Fruit fly (Drosophila melanogaster) whole organism, wandering third instar larva: Measurements from ENCODE around the gene CG31205.

Experiments used
- Abd-B ChIP-seq: fragments of >200 bp; optimal IDR thresholded peaks from 2 replicates; lab custom pipeline; 2017; ENCODE audit warnings: missing biosample characterization, missing genetic modification characterization
- CG32264 ChIP-seq: fragments of 200-800 bp; sonication (Bioruptor generic); optimal IDR thresholded peaks from 2 replicates; lab custom pipeline; 2016; ENCODE audit warnings: missing biosample characterization, missing genetic modification characterization
- CG9705 ChIP-seq: fragments of 200-800 bp; sonication (Bioruptor generic); optimal IDR thresholded peaks from 2 replicates; lab custom pipeline; 2018; ENCODE audit warnings: missing biosample characterization, mild to moderate bottlenecking, missing genetic modification characterization
- CrebA ChIP-seq: fragments of 200-800 bp; sonication (Bioruptor generic); optimal IDR thresholded peaks from 2 replicates; lab custom pipeline; 2016; ENCODE audit warnings: missing biosample characterization, mild to moderate bottlenecking, missing genetic modification characterization, borderline replicate concordance
- Dfd ChIP-seq: fragments of >200 bp; optimal IDR thresholded peaks from 2 replicates; lab custom pipeline; 2017; ENCODE audit warnings: missing biosample characterization, missing genetic modification characterization
- Dif ChIP-seq: fragments of 200-275, 200-300 bp; sonication (Bioruptor generic); optimal IDR thresholded peaks from 2 replicates; lab custom pipeline; 2018; ENCODE audit warnings: missing biosample characterization, missing genetic modification characterization; ENCODE audit not compliant: partially characterized antibody
- GATAd ChIP-seq: sonication (Bioruptor generic); optimal IDR thresholded peaks from 2 replicates; lab custom pipeline; 2016; ENCODE audit warnings: missing biosample characterization, missing genetic modification characterization
- HLH106 ChIP-seq: fragments of 200-800 bp; optimal IDR thresholded peaks from 3 replicates; lab custom pipeline; 2019; ENCODE audit warnings: missing biosample characterization, mild to moderate bottlenecking, missing genetic modification characterization, moderate library complexity
- Hnf4 ChIP-seq: fragments of 200-800 bp; sonication (Bioruptor generic); optimal IDR thresholded peaks from 2 replicates; lab custom pipeline; 2016; ENCODE audit warnings: missing biosample characterization, mild to moderate bottlenecking, missing genetic modification characterization
- Hr78 ChIP-seq: fragments of >200 bp; optimal IDR thresholded peaks from 2 replicates; lab custom pipeline; 2017; ENCODE audit warnings: missing biosample characterization, missing genetic modification characterization
- Hr83 ChIP-seq: fragments of 200-300 bp; sonication (Bioruptor generic); optimal IDR thresholded peaks from 2 replicates; lab custom pipeline; 2016; ENCODE audit warnings: missing biosample characterization, mild to moderate bottlenecking, missing genetic modification characterization, moderate library complexity; ENCODE audit not compliant: poor library complexity, severe bottlenecking
- Jra ChIP-seq: sonication (Bioruptor generic); optimal IDR thresholded peaks from 2 replicates; lab custom pipeline; 2016; ENCODE audit warnings: missing biosample characterization, missing genetic modification characterization
- Mio ChIP-seq: sonication (Bioruptor generic); optimal IDR thresholded peaks from 2 replicates; lab custom pipeline; 2016; ENCODE audit warnings: missing biosample characterization, missing genetic modification characterization
- Myc ChIP-seq: fragments of >200 bp; optimal IDR thresholded peaks from 2 replicates; lab custom pipeline; 2017
- N ChIP-seq: fragments of >200 bp; optimal IDR thresholded peaks from 2 replicates; lab custom pipeline; 2018; ENCODE audit warnings: missing biosample characterization, missing external identifiers, missing genetic modification characterization
- OdsH ChIP-seq: fragments of 200-800 bp; sonication (Bioruptor generic); optimal IDR thresholded peaks from 2 replicates; lab custom pipeline; 2016; ENCODE audit warnings: missing biosample characterization, mild to moderate bottlenecking, missing genetic modification characterization
- Rel ChIP-seq, 2 experiments: fragments of 200-800 bp; sonication (Bioruptor generic) in 1 of 2; optimal IDR thresholded peaks; 2 replicates in 1 of 2; 3 replicates in 1 of 2; lab custom pipeline; 2016 to 2019; ENCODE audit warnings: mild to moderate bottlenecking in 2 of 2, missing biosample characterization in 2 of 2, missing genetic modification characterization in 2 of 2, moderate library complexity in 1 of 2
- Sp1 ChIP-seq: fragments of 200-800 bp; sonication (Bioruptor generic); optimal IDR thresholded peaks from 3 replicates; lab custom pipeline; 2019; ENCODE audit warnings: missing biosample characterization, mild to moderate bottlenecking, missing genetic modification characterization, moderate library complexity
- Vsx2 ChIP-seq: fragments of 200-300, 225-300 bp; sonication (Bioruptor generic); optimal IDR thresholded peaks from 2 replicates; lab custom pipeline; 2018; ENCODE audit warnings: missing biosample characterization, missing genetic modification characterization; ENCODE audit not compliant: partially characterized antibody
- br ChIP-seq: fragments of 200-800 bp; sonication (Bioruptor generic); optimal IDR thresholded peaks from 2 replicates; lab custom pipeline; 2016; ENCODE audit warnings: missing biosample characterization, missing genetic modification characterization
- brk ChIP-seq: fragments of 200-800 bp; sonication (Bioruptor generic); optimal IDR thresholded peaks from 2 replicates; lab custom pipeline; 2016; ENCODE audit warnings: missing biosample characterization, mild to moderate bottlenecking, missing genetic modification characterization
- dl ChIP-seq, 2 experiments: fragments of 175-275, 200-275 bp in 1 of 2; fragments of 200-275 bp in 1 of 2; sonication (Bioruptor generic); optimal IDR thresholded peaks; lab custom pipeline; 2018; ENCODE audit warnings: mild to moderate bottlenecking in 2 of 2, missing biosample characterization in 2 of 2, missing genetic modification characterization in 2 of 2, moderate library complexity in 2 of 2; ENCODE audit not compliant: partially characterized antibody in 2 of 2, insufficient read depth in 1 of 2
- dmrt93B ChIP-seq: fragments of 200-800 bp; sonication (Bioruptor generic); optimal IDR thresholded peaks from 2 replicates; lab custom pipeline; 2018; ENCODE audit warnings: missing biosample characterization, mild to moderate bottlenecking, missing genetic modification characterization
- dsf ChIP-seq: sonication (Bioruptor generic); optimal IDR thresholded peaks from 2 replicates; lab custom pipeline; 2016; ENCODE audit warnings: missing biosample characterization, missing genetic modification characterization, borderline replicate concordance
- ey ChIP-seq: fragments of 200-800 bp; sonication (Bioruptor generic); optimal IDR thresholded peaks from 2 replicates; lab custom pipeline; 2016; ENCODE audit warnings: missing biosample characterization, missing genetic modification characterization
- foxo ChIP-seq, 2 experiments: fragments of 200-800 bp; sonication (Bioruptor generic); optimal IDR thresholded peaks; 2 replicates in 1 of 2; 3 replicates in 1 of 2; lab custom pipeline; 2016 to 2017; ENCODE audit warnings: missing biosample characterization in 2 of 2, missing genetic modification characterization in 2 of 2
- fru ChIP-seq: fragments of 200-800 bp; sonication (Bioruptor generic); optimal IDR thresholded peaks from 3 replicates; lab custom pipeline; 2016; ENCODE audit warnings: missing biosample characterization, mild to moderate bottlenecking, missing genetic modification characterization
- h ChIP-seq: fragments of 200-800 bp; sonication (Bioruptor generic); optimal IDR thresholded peaks from 3 replicates; lab custom pipeline; 2016; ENCODE audit warnings: missing biosample characterization, mild to moderate bottlenecking, missing genetic modification characterization
- jim ChIP-seq: fragments of 175-275, 200-325 bp; sonication (Bioruptor generic); optimal IDR thresholded peaks from 2 replicates; lab custom pipeline; 2016; ENCODE audit warnings: missing biosample characterization, mild to moderate bottlenecking, missing genetic modification characterization
- lola ChIP-seq: fragments of >200 bp; optimal IDR thresholded peaks from 2 replicates; lab custom pipeline; 2017; ENCODE audit warnings: missing biosample characterization, missing genetic modification characterization
- pan ChIP-seq: fragments of >200 bp; optimal IDR thresholded peaks from 2 replicates; lab custom pipeline; 2017
- psq ChIP-seq: fragments of 200-800 bp; sonication (Bioruptor generic); optimal IDR thresholded peaks from 3 replicates; lab custom pipeline; 2017; ENCODE audit warnings: missing biosample characterization, mild to moderate bottlenecking, missing genetic modification characterization, moderate library complexity
- rgr ChIP-seq: fragments of 200-800 bp; sonication (Bioruptor generic); optimal IDR thresholded peaks from 3 replicates; lab custom pipeline; 2016; ENCODE audit warnings: missing biosample characterization, mild to moderate bottlenecking, missing genetic modification characterization
- sage ChIP-seq: fragments of 200-800 bp; sonication (Bioruptor generic); optimal IDR thresholded peaks from 2 replicates; lab custom pipeline; 2016; ENCODE audit warnings: missing biosample characterization, mild to moderate bottlenecking, missing genetic modification characterization
- sv ChIP-seq: fragments of 200-800 bp; sonication (Bioruptor generic); optimal IDR thresholded peaks from 3 replicates; lab custom pipeline; 2016; ENCODE audit warnings: missing biosample characterization, missing genetic modification characterization
- tai ChIP-seq: sonication (Bioruptor generic); optimal IDR thresholded peaks from 2 replicates; lab custom pipeline; 2016; ENCODE audit warnings: missing biosample characterization, missing genetic modification characterization
- usp ChIP-seq: fragments of >200 bp; optimal IDR thresholded peaks from 2 replicates; lab custom pipeline; 2017; ENCODE audit warnings: missing biosample characterization, missing genetic modification characterization
- woc ChIP-seq: sonication (Bioruptor generic); optimal IDR thresholded peaks from 2 replicates; lab custom pipeline; 2016; ENCODE audit warnings: missing biosample characterization, mild to moderate bottlenecking, missing genetic modification characterization

The CG31205 gene

dm6 chr3R:20764058-20764457, 32.6 kb downstream of the CG31205 start:
- TF ChIP-seq Hr78 (GFP tag; lab: Kevin White, UChicago) (no peak), Jra (GFP tag; lab: Kevin White, UChicago) (no peak), sage (GFP tag; lab: Kevin White, UChicago) (peak; percentile 6), dl (GFP tag; optimal IDR thresholded peaks at IDR 0.05; lab: Kevin White, UChicago; ENCODE audit: insufficient read depth in 1 of 2, partially characterized antibody in 2 of 2) (no peak), CG9705 (no peak), Mio (no peak), psq (peak; percentile 82), Dfd (no peak), brk (no peak), rgr (peak; percentile 58), CrebA (GFP tag; lab: Kevin White, UChicago) (no peak), jim (GFP tag; lab: Kevin White, UChicago) (no peak), HLH106 (tag; lab: Kevin White, UChicago) (peak; percentile 70), OdsH (GFP tag; lab: Kevin White, UChicago) (peak; percentile 52), GATAd (GFP tag; lab: Kevin White, UChicago) (no peak), woc (GFP tag; lab: Kevin White, UChicago) (peak; percentile 57), dsf (GFP tag; lab: Kevin White, UChicago) (no peak), pan (lab: Kevin White, UChicago) (no peak), Abd-B (GFP tag; lab: Kevin White, UChicago) (no peak), h (GFP tag; lab: Kevin White, UChicago) (peak; percentile 60), Hnf4 (GFP tag; lab: Kevin White, UChicago) (peak; percentile 32), N (GFP tag; lab: Kevin White, UChicago) (no peak), dmrt93B (peak; percentile 46), tai (GFP tag; lab: Kevin White, UChicago) (no peak), foxo (GFP tag; optimal IDR thresholded peaks at IDR 0.05; lab: Kevin White, UChicago) (peak in 1 of 2 experiments; percentile 62), lola (GFP tag; lab: Kevin White, UChicago) (no peak), sv (GFP tag; lab: Kevin White, UChicago) (no peak), ey (GFP tag; lab: Kevin White, UChicago) (peak; percentile 63), Myc (lab: Kevin White, UChicago) (no peak), fru (peak; percentile 76), Dif (no peak), Rel (GFP tag; optimal IDR thresholded peaks at IDR 0.05; lab: Kevin White, UChicago) (peak; percentile 66), Rel (tag; optimal IDR thresholded peaks at IDR 0.05; lab: Kevin White, UChicago) (no peak), usp (GFP tag; lab: Kevin White, UChicago) (no peak), br (GFP tag; lab: Kevin White, UChicago) (peak; percentile 42), CG32264 (GFP tag; lab: Kevin White, UChicago) (no peak), Vsx2 (no peak), Hr83 (GFP tag; lab: Kevin White, UChicago) (no peak), Sp1 (peak; percentile 73)

DNA sequence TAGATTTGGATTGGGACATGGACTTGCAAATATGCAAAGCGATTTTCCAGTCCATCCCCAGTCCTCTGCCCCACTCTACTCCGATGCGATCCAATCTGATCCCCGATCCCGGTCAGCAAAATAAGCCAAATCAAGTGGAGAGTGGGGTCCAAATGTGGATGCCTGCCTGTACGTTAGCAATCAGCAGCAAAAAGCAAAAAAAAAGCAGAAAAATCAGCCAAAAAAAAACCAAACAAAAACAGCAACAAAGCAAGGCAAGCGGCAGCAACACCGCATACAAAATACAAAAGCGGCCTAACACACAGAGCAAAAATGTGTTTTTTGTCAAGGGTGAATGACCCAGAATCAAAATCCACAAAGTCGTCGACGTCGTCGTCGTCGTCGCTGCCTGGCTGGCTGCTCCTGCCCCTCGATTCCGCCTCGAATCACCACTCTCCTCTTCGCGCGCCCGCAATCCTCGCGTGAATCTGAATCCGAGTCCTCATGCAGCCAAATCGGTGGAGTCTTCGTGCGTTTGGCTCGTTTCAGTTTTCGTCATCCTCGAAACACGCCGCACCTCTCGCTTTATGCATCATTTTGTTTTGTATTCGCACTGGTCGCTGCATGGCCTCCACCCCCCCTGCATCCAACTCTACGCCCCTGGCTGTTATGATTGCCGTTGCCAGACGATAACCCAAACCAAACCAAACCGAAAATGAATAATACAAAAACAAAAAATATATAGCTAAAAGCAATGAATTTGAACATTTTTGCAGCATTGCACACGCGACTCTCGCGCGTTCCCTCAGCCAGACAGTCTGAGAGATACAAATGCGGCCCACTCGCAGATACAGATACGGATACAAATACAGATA, 34.1 kb downstream of the CG31205 start:
- peak; percentile 70 for TF ChIP-seq Sp1
- no peak for TF ChIP-seq N (GFP tag; lab: Kevin White, UChicago)
- TF ChIP-seq dl (GFP tag; optimal IDR thresholded peaks at IDR 0.05; lab: Kevin White, UChicago; ENCODE audit: insufficient read depth in 1 of 2, partially characterized antibody in 2 of 2), result peak in 1 of 2 experiments; percentile 14
- peak; percentile 94 for TF ChIP-seq Rel (GFP tag; optimal IDR thresholded peaks at IDR 0.05; lab: Kevin White, UChicago)
- peak; percentile 58 for TF ChIP-seq Rel (tag; optimal IDR thresholded peaks at IDR 0.05; lab: Kevin White, UChicago)
- peak; percentile 52 for TF ChIP-seq dmrt93B
- TF ChIP-seq rgr, result peak; percentile 88
- TF ChIP-seq Hr83 (GFP tag; lab: Kevin White, UChicago), result peak; percentile 88
- TF ChIP-seq lola (GFP tag; lab: Kevin White, UChicago), result no peak
- TF ChIP-seq Dif, result peak; percentile 57
- TF ChIP-seq woc (GFP tag; lab: Kevin White, UChicago), result peak; percentile 78
- TF ChIP-seq brk, result peak; percentile 53
- peak; percentile 97 for TF ChIP-seq h (GFP tag; lab: Kevin White, UChicago)
- TF ChIP-seq Jra (GFP tag; lab: Kevin White, UChicago), result peak; percentile 81
- TF ChIP-seq GATAd (GFP tag; lab: Kevin White, UChicago), result no peak
- TF ChIP-seq Myc (lab: Kevin White, UChicago), result no peak
- TF ChIP-seq foxo (GFP tag; optimal IDR thresholded peaks at IDR 0.05; lab: Kevin White, UChicago), result peak; percentile 40 to 91
- peak; percentile 21 for TF ChIP-seq CG9705
- TF ChIP-seq CG32264 (GFP tag; lab: Kevin White, UChicago), result peak; percentile 73
- peak; percentile 50 for TF ChIP-seq Mio
- TF ChIP-seq psq, result peak; percentile 91
- TF ChIP-seq tai (GFP tag; lab: Kevin White, UChicago), result peak; percentile 94
- TF ChIP-seq Hr78 (GFP tag; lab: Kevin White, UChicago), result no peak
- TF ChIP-seq CrebA (GFP tag; lab: Kevin White, UChicago), result peak; percentile 74
- peak; percentile 82 for TF ChIP-seq HLH106 (tag; lab: Kevin White, UChicago)
- TF ChIP-seq pan (lab: Kevin White, UChicago), result no peak
- TF ChIP-seq sage (GFP tag; lab: Kevin White, UChicago), result peak; percentile 50
- peak; percentile 91 for TF ChIP-seq jim (GFP tag; lab: Kevin White, UChicago)
- TF ChIP-seq Abd-B (GFP tag; lab: Kevin White, UChicago), result no peak
- peak; percentile 85 for TF ChIP-seq Hnf4 (GFP tag; lab: Kevin White, UChicago)
- TF ChIP-seq Dfd, result no peak
- peak; percentile 42 for TF ChIP-seq Vsx2
- TF ChIP-seq sv (GFP tag; lab: Kevin White, UChicago), result no peak
- TF ChIP-seq br (GFP tag; lab: Kevin White, UChicago), result peak; percentile 89
- no peak for TF ChIP-seq usp (GFP tag; lab: Kevin White, UChicago)
- TF ChIP-seq dsf (GFP tag; lab: Kevin White, UChicago), result no peak
- TF ChIP-seq fru, result peak; percentile 87
- peak; percentile 87 for TF ChIP-seq OdsH (GFP tag; lab: Kevin White, UChicago)
- TF ChIP-seq ey (GFP tag; lab: Kevin White, UChicago), result peak; percentile 90
